Worm (Caenorhabditis elegans) whole organism, L2 larva: ENCODE measurements around the gene natc-2.

Experiments used
- C34F6.9 ChIP-seq: fragments of 150-350 bp; optimal IDR thresholded peaks from 2 replicates; lab custom pipeline; 2014; ENCODE audit warnings: missing biosample characterization, missing genetic modification characterization
- F13H6.1 ChIP-seq: sonication (generic microtip); optimal IDR thresholded peaks from 2 replicates; lab custom pipeline; 2016; ENCODE audit warnings: missing genetic modification characterization, missing compliant biosample characterization
- Y55F3AM.14 ChIP-seq: fragments of 200-800 bp; sonication (Bioruptor generic); optimal IDR thresholded peaks from 2 replicates; lab custom pipeline; 2018; ENCODE audit warnings: mild to moderate bottlenecking, missing genetic modification characterization, missing compliant biosample characterization
- ZK546.5 ChIP-seq: sonication (generic microtip); optimal IDR thresholded peaks from 2 replicates; lab custom pipeline; 2017; ENCODE audit warnings: missing biosample characterization, missing genetic modification characterization
- aly-2 ChIP-seq: fragments of 150-350 bp; optimal IDR thresholded peaks from 2 replicates; lab custom pipeline; 2014; ENCODE audit warnings: missing biosample characterization, missing genetic modification characterization
- ama-1 ChIP-seq: fragments of 150-350 bp; optimal IDR thresholded peaks from 2 replicates; lab custom pipeline; 2018; ENCODE audit warnings: inconsistent platforms
- ceh-16 ChIP-seq: fragments of 150-350 bp; optimal IDR thresholded peaks from 2 replicates; lab custom pipeline; 2014; ENCODE audit warnings: missing biosample characterization, missing genetic modification characterization
- ceh-82 ChIP-seq: fragments of 150-350 bp; optimal IDR thresholded peaks from 2 replicates; lab custom pipeline; 2014; ENCODE audit warnings: missing biosample characterization, missing genetic modification characterization
- crh-2 ChIP-seq: sonication (generic microtip); optimal IDR thresholded peaks from 2 replicates; lab custom pipeline; 2017; ENCODE audit warnings: missing biosample characterization, missing genetic modification characterization
- dmd-4 ChIP-seq: sonication (generic microtip); optimal IDR thresholded peaks from 2 replicates; lab custom pipeline; 2017; ENCODE audit warnings: missing biosample characterization, missing genetic modification characterization
- egl-27 ChIP-seq: sonication (generic microtip); optimal IDR thresholded peaks from 3 replicates; lab custom pipeline; 2017; ENCODE audit warnings: missing biosample characterization, missing genetic modification reagents, missing genetic modification characterization
- elt-3 ChIP-seq: sonication (generic microtip); optimal IDR thresholded peaks from 2 replicates; lab custom pipeline; 2017; ENCODE audit warnings: missing biosample characterization, missing genetic modification characterization
- fos-1 ChIP-seq: fragments of 150-350 bp; optimal IDR thresholded peaks from 2 replicates; lab custom pipeline; 2014; ENCODE audit warnings: missing biosample characterization, missing genetic modification characterization
- lin-11 ChIP-seq: fragments of 150-350 bp; sonication (generic microtip); optimal IDR thresholded peaks from 2 replicates; lab custom pipeline; 2014; ENCODE audit warnings: missing biosample characterization, missing genetic modification characterization, inconsistent platforms, mixed read lengths
- lin-13 ChIP-seq: fragments of 150-350 bp; optimal IDR thresholded peaks from 2 replicates; lab custom pipeline; 2014; ENCODE audit warnings: missing biosample characterization, missing genetic modification reagents, missing genetic modification characterization
- lin-39 ChIP-seq: fragments of 150-350 bp; optimal IDR thresholded peaks from 2 replicates; lab custom pipeline; 2014; ENCODE audit warnings: missing biosample characterization, missing genetic modification reagents, missing genetic modification characterization
- lsy-2 ChIP-seq, 2 experiments: fragments of 150-350 bp in 1 of 2; sonication (generic microtip) in 1 of 2; optimal IDR thresholded peaks; 2 replicates each; lab custom pipeline; 2014 to 2017; ENCODE audit warnings: missing biosample characterization in 2 of 2, missing genetic modification characterization in 2 of 2
- mab-5 ChIP-seq: fragments of 150-350 bp; optimal IDR thresholded peaks from 2 replicates; lab custom pipeline; 2014; ENCODE audit warnings: missing biosample characterization, missing genetic modification characterization
- mbf-1 ChIP-seq: sonication (generic microtip); optimal IDR thresholded peaks from 2 replicates; lab custom pipeline; 2017; ENCODE audit warnings: missing biosample characterization, missing genetic modification characterization
- nhr-10 ChIP-seq: sonication (generic microtip); optimal IDR thresholded peaks from 2 replicates; lab custom pipeline; 2017; ENCODE audit warnings: missing biosample characterization, missing genetic modification characterization
- nhr-11 ChIP-seq: fragments of 150-350 bp; optimal IDR thresholded peaks from 2 replicates; lab custom pipeline; 2014; ENCODE audit warnings: missing biosample characterization, missing genetic modification characterization
- nhr-129 ChIP-seq: fragments of 150-350 bp; optimal IDR thresholded peaks from 2 replicates; lab custom pipeline; 2014; ENCODE audit warnings: missing biosample characterization, missing genetic modification characterization
- nhr-21 ChIP-seq: fragments of 150-350 bp; optimal IDR thresholded peaks from 2 replicates; lab custom pipeline; 2014; ENCODE audit warnings: missing biosample characterization, missing genetic modification characterization
- nhr-23 ChIP-seq: fragments of 150-350 bp; optimal IDR thresholded peaks from 2 replicates; lab custom pipeline; 2014; ENCODE audit warnings: missing biosample characterization, missing genetic modification reagents, missing genetic modification characterization
- nhr-237 ChIP-seq: fragments of 150-350 bp; optimal IDR thresholded peaks from 2 replicates; lab custom pipeline; 2014; ENCODE audit warnings: missing biosample characterization, missing genetic modification characterization
- nhr-25 ChIP-seq: fragments of 150-350 bp; sonication (generic microtip); optimal IDR thresholded peaks from 3 replicates; lab custom pipeline; 2014; ENCODE audit warnings: missing biosample characterization, missing genetic modification characterization
- nhr-6 ChIP-seq: fragments of 150-350 bp; optimal IDR thresholded peaks from 2 replicates; lab custom pipeline; 2014; ENCODE audit warnings: missing biosample characterization, missing genetic modification characterization
- peb-1 ChIP-seq: fragments of 150-350 bp; optimal IDR thresholded peaks from 2 replicates; lab custom pipeline; 2014; ENCODE audit warnings: missing biosample characterization, missing genetic modification characterization
- sem-4 ChIP-seq: fragments of 150-350 bp; optimal IDR thresholded peaks from 2 replicates; lab custom pipeline; 2014; ENCODE audit warnings: missing biosample characterization, missing genetic modification reagents, missing genetic modification characterization
- sma-3 ChIP-seq: sonication (generic microtip); optimal IDR thresholded peaks from 2 replicates; lab custom pipeline; 2016; ENCODE audit warnings: missing genetic modification reagents, missing genetic modification characterization, missing compliant biosample characterization
- sma-9 ChIP-seq, 2 experiments: fragments of 150-350 bp in 1 of 2; sonication (generic microtip) in 1 of 2; optimal IDR thresholded peaks; 2 replicates each; lab custom pipeline; 2014 to 2016; ENCODE audit warnings: missing genetic modification characterization in 2 of 2, mild to moderate bottlenecking in 1 of 2, missing biosample characterization in 1 of 2, missing compliant biosample characterization in 1 of 2, missing genetic modification reagents in 1 of 2, moderate library complexity in 1 of 2
- snpc-4 ChIP-seq: fragments of 150-350 bp; optimal IDR thresholded peaks from 2 replicates; lab custom pipeline; 2014; ENCODE audit warnings: missing biosample characterization, missing genetic modification characterization
- unc-39 ChIP-seq: fragments of 150-350 bp; optimal IDR thresholded peaks from 2 replicates; lab custom pipeline; 2014; ENCODE audit warnings: missing biosample characterization, missing genetic modification characterization
- unc-55 ChIP-seq: fragments of 150-350 bp; sonication (generic microtip); optimal IDR thresholded peaks from 3 replicates; lab custom pipeline; 2014; ENCODE audit warnings: missing biosample characterization, missing genetic modification reagents, missing genetic modification characterization
- unc-62 ChIP-seq: fragments of 150-350 bp; optimal IDR thresholded peaks from 2 replicates; lab custom pipeline; 2014; ENCODE audit warnings: missing biosample characterization, missing genetic modification reagents, missing genetic modification characterization
- zag-1 ChIP-seq: fragments of 150-350 bp; optimal IDR thresholded peaks from 2 replicates; lab custom pipeline; 2014; ENCODE audit warnings: missing biosample characterization, missing genetic modification characterization
- ztf-1 ChIP-seq: fragments of 200-800 bp; sonication (Bioruptor generic); conservative IDR thresholded peaks from 2 replicates; pipeline ENCODE4 v1.3.6; 2022; ENCODE audit warnings: missing genetic modification characterization, missing compliant biosample characterization
- ztf-11 ChIP-seq: sonication (generic microtip); optimal IDR thresholded peaks from 2 replicates; lab custom pipeline; 2017; ENCODE audit warnings: missing biosample characterization, missing genetic modification characterization
- ztf-4 ChIP-seq: fragments of 150-350 bp; optimal IDR thresholded peaks from 2 replicates; lab custom pipeline; 2014; ENCODE audit warnings: missing biosample characterization, missing genetic modification characterization

Gene natc-2

ce11 chrV:5297740-5298139 is 23.9 kb downstream of the natc-2 start:
- TF ChIP-seq snpc-4 (tag; lab: Kevin White, UChicago) (no peak), lin-13 (GFP tag; lab: Kevin White, UChicago) (no peak), egl-27 (tag; lab: Kevin White, UChicago) (no peak), ztf-1 (GFP tag; lab: Robert Waterston, UW) (no peak), peb-1 (tag; lab: Kevin White, UChicago) (no peak), lin-11 (no peak), fos-1 (tag; lab: Kevin White, UChicago) (no peak), ama-1 (no peak), nhr-129 (tag; lab: Kevin White, UChicago) (no peak), unc-62 (GFP tag; lab: Kevin White, UChicago) (no peak), sem-4 (tag; lab: Kevin White, UChicago) (no peak), unc-39 (tag; lab: Kevin White, UChicago) (no peak), nhr-237 (tag; lab: Kevin White, UChicago) (no peak), ztf-11 (tag; lab: Kevin White, UChicago) (no peak), sma-3 (GFP tag; lab: Kevin White, UChicago) (no peak), dmd-4 (tag; lab: Kevin White, UChicago) (no peak), zag-1 (tag; lab: Kevin White, UChicago) (no peak)

ce11 chrV:5301226-5301625 is 27.4 kb downstream of the natc-2 start:
- TF ChIP-seq nhr-21 (tag; lab: Kevin White, UChicago) (no peak), ztf-11 (tag; lab: Kevin White, UChicago) (no peak), ztf-1 (GFP tag; lab: Robert Waterston, UW) (no peak), ceh-16 (tag; lab: Kevin White, UChicago) (no peak), nhr-237 (tag; lab: Kevin White, UChicago) (no peak), egl-27 (tag; lab: Kevin White, UChicago) (no peak), nhr-129 (tag; lab: Kevin White, UChicago) (no peak), lsy-2 (tag; optimal IDR thresholded peaks at IDR 0.05; lab: Kevin White, UChicago) (no peak), fos-1 (tag; lab: Kevin White, UChicago) (no peak), lin-39 (no peak), nhr-6 (tag; lab: Kevin White, UChicago) (no peak), lin-13 (GFP tag; lab: Kevin White, UChicago) (no peak), unc-55 (GFP tag; lab: Kevin White, UChicago) (no peak)

- no peak for TF ChIP-seq sma-3 (GFP tag; lab: Kevin White, UChicago)
- no peak for TF ChIP-seq peb-1 (tag; lab: Kevin White, UChicago)
- TF ChIP-seq ceh-82 (tag; lab: Kevin White, UChicago) = no peak
- no peak for TF ChIP-seq lsy-2 (tag; optimal IDR thresholded peaks at IDR 0.05; lab: Kevin White, UChicago)
- no peak for TF ChIP-seq crh-2
- TF ChIP-seq nhr-25 = no peak
- no peak for TF ChIP-seq Y55F3AM.14
- TF ChIP-seq mbf-1 (tag; lab: Kevin White, UChicago) = no peak
- TF ChIP-seq unc-55 (GFP tag; lab: Kevin White, UChicago) = no peak
- TF ChIP-seq nhr-11 (tag; lab: Kevin White, UChicago) = no peak
- no peak for TF ChIP-seq lin-11
- TF ChIP-seq C34F6.9 (tag; lab: Kevin White, UChicago) = no peak
- no peak for TF ChIP-seq ZK546.5 (tag; lab: Kevin White, UChicago)
- no peak for TF ChIP-seq egl-27 (tag; lab: Kevin White, UChicago)
- TF ChIP-seq ztf-11 (tag; lab: Kevin White, UChicago) = no peak
- TF ChIP-seq nhr-21 (tag; lab: Kevin White, UChicago) = no peak
- no peak for TF ChIP-seq nhr-10
- TF ChIP-seq lin-39 = no peak
- TF ChIP-seq, all 48 proteins: peak for 0
Observed at ce11 chrV:5303389-5303788, 29.5 kb downstream of the natc-2 start, which contains the start of gene ncx-2. ncx-2 (plus strand) TSS chrV:5303689.

ce11 chrV:5304366-5304765 is 30.5 kb downstream of the natc-2 start:
- TF ChIP-seq aly-2 (tag; lab: Kevin White, UChicago) (no peak), nhr-23 (tag; lab: Kevin White, UChicago) (no peak), ztf-1 (GFP tag; lab: Robert Waterston, UW) (no peak), unc-62 (GFP tag; lab: Kevin White, UChicago) (no peak), crh-2 (no peak), sem-4 (tag; lab: Kevin White, UChicago) (no peak), nhr-6 (tag; lab: Kevin White, UChicago) (no peak), lin-13 (GFP tag; lab: Kevin White, UChicago) (no peak), ztf-11 (tag; lab: Kevin White, UChicago) (no peak), ZK546.5 (tag; lab: Kevin White, UChicago) (no peak), elt-3 (tag; lab: Kevin White, UChicago) (no peak), mab-5 (tag; lab: Kevin White, UChicago) (no peak), zag-1 (tag; lab: Kevin White, UChicago) (no peak), sma-3 (GFP tag; lab: Kevin White, UChicago) (no peak), ztf-4 (tag; lab: Kevin White, UChicago) (no peak), F13H6.1 (no peak), peb-1 (tag; lab: Kevin White, UChicago) (no peak), sma-9 (GFP tag; optimal IDR thresholded peaks at IDR 0.05; lab: Kevin White, UChicago) (no peak), sma-9 (tag; optimal IDR thresholded peaks at IDR 0.05; lab: Kevin White, UChicago) (no peak), snpc-4 (tag; lab: Kevin White, UChicago) (no peak), lsy-2 (tag; optimal IDR thresholded peaks at IDR 0.05; lab: Kevin White, UChicago) (no peak)
